Worm (Caenorhabditis elegans): ENCODE measurements around the gene fbxc-30.
"Not testable (repeated sequence)": the region's sequence is repeated elsewhere in the genome, so short reads cannot be mapped to it uniquely, and the experiment has no call there.

fbxc-30 gene

DNA sequence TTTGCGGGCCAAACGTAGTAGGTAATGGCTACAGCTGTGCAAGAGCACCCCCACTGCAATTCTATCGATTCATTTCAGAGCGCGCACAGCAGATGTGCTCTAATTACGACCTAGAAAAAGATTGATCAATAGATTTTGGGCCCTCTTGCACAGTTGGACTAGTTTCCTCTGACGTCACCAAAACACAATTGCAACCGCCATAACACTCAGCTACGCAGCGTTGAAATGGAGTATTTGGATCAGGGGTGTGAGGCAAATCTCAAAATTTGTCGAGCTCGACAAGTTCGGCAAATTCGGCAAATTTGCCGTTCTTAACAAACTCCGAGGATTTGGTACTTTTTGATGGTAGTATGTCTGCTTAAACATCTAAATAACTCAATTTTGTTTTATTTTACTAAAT, 49.5 kb downstream of the fbxc-30 start, which contains the start of gene fbxc-18:
TSS of gene fbxc-18 (minus strand) at position 101 of the 400 bp plus-strand sequence.
- TF ChIP-seq unc-62 (GFP tag; optimal IDR thresholded peaks at IDR 0.05): not testable (repeated sequence)

DNA sequence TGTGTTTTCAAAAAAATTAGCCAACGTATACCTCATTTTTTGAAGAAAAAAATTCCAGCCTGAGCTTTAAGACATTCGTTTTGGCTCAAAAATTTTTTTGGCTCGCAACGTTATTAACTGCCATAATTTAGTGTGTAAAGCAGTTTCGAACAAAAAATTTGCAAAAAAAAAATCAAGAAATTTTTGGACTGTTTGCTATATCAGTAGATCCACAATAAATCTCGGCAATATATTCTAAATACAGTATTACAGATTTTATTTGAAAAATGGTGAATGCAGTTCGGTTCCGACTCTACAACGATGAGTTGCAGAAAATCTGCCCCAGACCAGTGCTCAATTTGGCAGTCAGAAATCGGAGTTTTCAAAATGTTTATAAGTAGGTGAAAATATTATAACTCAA, 50.7 kb downstream of the fbxc-30 start, which contains the start of gene C32B5.6:
TSS of gene C32B5.6 (plus strand) at position 301 of the 400 bp plus-strand sequence.
- not testable (repeated sequence) for TF ChIP-seq unc-62 (GFP tag; optimal IDR thresholded peaks at IDR 0.05)
